Fruit fly (Drosophila melanogaster): ENCODE results near the gene ftz.

dm6 chr3R:6863769-6864393, at the start of gene ftz:
- TF ChIP-seq CTCF (optimal IDR thresholded peaks at IDR 0.05), result no peak
- no peak for TF ChIP-seq CG8478 (optimal IDR thresholded peaks at IDR 0.05)
